Fruit fly (Drosophila melanogaster): ENCODE data around the gene Nup58.

Nup58 gene

dm6 chr3R:19671223-19671991 is 26.6 kb downstream of the Nup58 start, which contains the start of gene Naam (continued):
- TF ChIP-seq MTF-1 (GFP tag; optimal IDR thresholded peaks at IDR 0.05; ENCODE audit: borderline replicate concordance) = peak; percentile 40
- peak; percentile 45 to 74 for TF ChIP-seq Trl (optimal IDR thresholded peaks at IDR 0.05)
- TF ChIP-seq Trl (GFP tag; optimal IDR thresholded peaks at IDR 0.05) = peak; percentile 87
- no peak for TF ChIP-seq CG10565 (GFP tag; optimal IDR thresholded peaks at IDR 0.05)
- peak; percentile 21 for TF ChIP-seq zen (tag; optimal IDR thresholded peaks at IDR 0.05)
- peak; percentile 55 for TF ChIP-seq CG9817 (tag; optimal IDR thresholded peaks at IDR 0.05)
- no peak for TF ChIP-seq croc (GFP tag; conservative IDR thresholded peaks at IDR 0.05)
- TF ChIP-seq CG14965 (GFP tag; optimal IDR thresholded peaks at IDR 0.05; ENCODE audit: borderline replicate concordance) = peak; percentile 8
- peak; percentile 56 for TF ChIP-seq CoRest (tag; optimal IDR thresholded peaks at IDR 0.05)
- peak; percentile 41 for TF ChIP-seq CG1602 (GFP tag; optimal IDR thresholded peaks at IDR 0.05)
- TF ChIP-seq Six4 (GFP tag; optimal IDR thresholded peaks at IDR 0.05) = peak; percentile 71
- TF ChIP-seq corto (GFP tag; optimal IDR thresholded peaks at IDR 0.05) = peak; percentile 23
- peak; percentile 54; the same call in 1 of the 3 replicates for TF ChIP-seq gce (GFP tag; IDR thresholded peaks at IDR 0.05)
- peak; percentile 85 for TF ChIP-seq unpg (GFP tag; optimal IDR thresholded peaks at IDR 0.05)
- TF ChIP-seq Fer3 (tag; optimal IDR thresholded peaks at IDR 0.05) = peak; percentile 76
- peak; percentile 79 for TF ChIP-seq B-H2 (GFP tag; optimal IDR thresholded peaks at IDR 0.05)
- peak; percentile 70; the same call in 1 of the 2 replicates for TF ChIP-seq CG11696 (GFP tag; IDR thresholded peaks at IDR 0.05)
- TF ChIP-seq Fer2 (tag; optimal IDR thresholded peaks at IDR 0.05) = peak; percentile 69
- no peak for TF ChIP-seq CG2202 (tag; optimal IDR thresholded peaks at IDR 0.05)
- no peak for TF ChIP-seq Spps (tag; optimal IDR thresholded peaks at IDR 0.05)
- TF ChIP-seq CG7357 (GFP tag; IDR thresholded peaks at IDR 0.05) = 0 out of 3 replicates have a peak, but pooled peaks have one; percentile 41
- TF ChIP-seq Myb (GFP tag; optimal IDR thresholded peaks at IDR 0.05) = peak; percentile 57
- TF ChIP-seq CG17802 (tag; optimal IDR thresholded peaks at IDR 0.05) = peak; percentile 41
- peak; percentile 67 for TF ChIP-seq E2f1 (GFP tag; IDR thresholded peaks at IDR 0.05)
- no peak for TF ChIP-seq prd (optimal IDR thresholded peaks at IDR 0.05)
- peak; percentile 70 for TF ChIP-seq prd (GFP tag; IDR thresholded peaks at IDR 0.05)
- peak; percentile 43; the same call in 1 of the 2 replicates for TF ChIP-seq wdn (GFP tag; IDR thresholded peaks at IDR 0.05)
- peak; percentile 77 for TF ChIP-seq Dbx (GFP tag; IDR thresholded peaks at IDR 0.05)
- no peak for TF ChIP-seq CG6175 (GFP tag; IDR thresholded peaks at IDR 0.05)
- peak; percentile 36; the same call in 1 of the 2 replicates for TF ChIP-seq bowl (GFP tag; IDR thresholded peaks at IDR 0.05)
- TF ChIP-seq H2.0 (GFP tag; IDR thresholded peaks at IDR 0.05) = peak; percentile 62
- peak; percentile 31 for TF ChIP-seq Ssrp (tag; optimal IDR thresholded peaks at IDR 0.05)
- TF ChIP-seq eve (GFP tag; optimal IDR thresholded peaks at IDR 0.05) = peak in 1 of 2 experiments; percentile 85
- TF ChIP-seq CG14014 (GFP tag; IDR thresholded peaks at IDR 0.05) = peak; percentile 80
- TF ChIP-seq CG32772 (GFP tag; IDR thresholded peaks at IDR 0.05) = no peak
- TF ChIP-seq Abd-B (GFP tag; optimal IDR thresholded peaks at IDR 0.05) = no peak
- TF ChIP-seq CG6654 (GFP tag; optimal IDR thresholded peaks at IDR 0.05) = peak; percentile 41
- TF ChIP-seq BEAF-32 (GFP tag; optimal IDR thresholded peaks at IDR 0.05) = peak; percentile 1
- no peak for TF ChIP-seq Sry-β (GFP tag; optimal IDR thresholded peaks at IDR 0.05)
- no peak for TF ChIP-seq CG7963 (GFP tag; IDR thresholded peaks at IDR 0.05; ENCODE audit: partially characterized antibody)
- peak; percentile 57 for TF ChIP-seq CG10267 (tag; optimal IDR thresholded peaks at IDR 0.05)
- TF ChIP-seq dimm (GFP tag; IDR thresholded peaks at IDR 0.05) = no peak
- TF ChIP-seq CG2712 (tag; optimal IDR thresholded peaks at IDR 0.05) = peak; percentile 77
- 0 out of 2 replicates have a peak, but pooled peaks have one; percentile 33 for TF ChIP-seq cas (GFP tag; IDR thresholded peaks at IDR 0.05)
- no peak for TF ChIP-seq inv (GFP tag; IDR thresholded peaks at IDR 0.05; ENCODE audit: partially characterized antibody)
- TF ChIP-seq CG18619 (GFP tag; optimal IDR thresholded peaks at IDR 0.05) = peak; percentile 74
- no peak for TF ChIP-seq CG34224 (GFP tag; IDR thresholded peaks at IDR 0.05; ENCODE audit: partially characterized antibody)
- TF ChIP-seq CG17385 (GFP tag; optimal IDR thresholded peaks at IDR 0.05) = peak; percentile 73
- TF ChIP-seq sisA (GFP tag; IDR thresholded peaks at IDR 0.05) = peak; percentile 58
